Worm (Caenorhabditis elegans) whole organism, L1 larva: Measurements from ENCODE around the gene Y69E1A.4.
A peak's percentile ranks its signal among the peaks of the same experiment; 100 is the strongest.

Experiments used
- C16A3.4 ChIP-seq: fragments of 150-350 bp; optimal IDR thresholded peaks from 2 replicates; lab custom pipeline; 2014; ENCODE audit warnings: missing biosample characterization, missing genetic modification characterization
- C34B4.2 ChIP-seq: sonication (generic microtip); optimal IDR thresholded peaks from 2 replicates; lab custom pipeline; 2017; ENCODE audit warnings: mild to moderate bottlenecking, missing genetic modification characterization, missing compliant biosample characterization
- Y116A8C.19 ChIP-seq: sonication (generic microtip); optimal IDR thresholded peaks from 2 replicates; lab custom pipeline; 2016; ENCODE audit warnings: missing compliant biosample characterization, missing genetic modification characterization, borderline replicate concordance
- aha-1 ChIP-seq: fragments of 150-350 bp; optimal IDR thresholded peaks from 2 replicates; lab custom pipeline; 2014; ENCODE audit warnings: missing biosample characterization, missing genetic modification characterization
- alr-1 ChIP-seq: fragments of 200-800 bp; sonication (Bioruptor generic); optimal IDR thresholded peaks from 2 replicates; lab custom pipeline; 2018; ENCODE audit warnings: borderline replicate concordance, mild to moderate bottlenecking, missing genetic modification characterization, missing compliant biosample characterization
- aly-2 ChIP-seq: fragments of 150-350 bp; optimal IDR thresholded peaks from 2 replicates; lab custom pipeline; 2014; ENCODE audit warnings: missing biosample characterization, missing genetic modification characterization
- ama-1 ChIP-seq: fragments of 150-350 bp; optimal IDR thresholded peaks from 2 replicates; lab custom pipeline; 2014
- blmp-1 ChIP-seq: fragments of 150-350 bp; optimal IDR thresholded peaks from 2 replicates; lab custom pipeline; 2014; ENCODE audit warnings: missing biosample characterization, missing genetic modification characterization
- ceh-63 ChIP-seq: fragments of 200-800 bp; sonication (Bioruptor generic); optimal IDR thresholded peaks from 2 replicates; lab custom pipeline; 2018; ENCODE audit warnings: mild to moderate bottlenecking, missing genetic modification characterization, missing compliant biosample characterization
- ceh-90 ChIP-seq: sonication (generic microtip); optimal IDR thresholded peaks from 2 replicates; lab custom pipeline; 2016; ENCODE audit warnings: missing genetic modification characterization, missing compliant biosample characterization
- ces-1 ChIP-seq: fragments of 150-350 bp; optimal IDR thresholded peaks from 2 replicates; lab custom pipeline; 2014; ENCODE audit warnings: missing biosample characterization, missing genetic modification reagents, missing genetic modification characterization
- efl-1 ChIP-seq, 4 experiments: fragments of 150-350 bp; optimal IDR thresholded peaks in 3 of 4; peaks in 1 of 4; 1 replicate in 1 of 4; 2 replicates in 3 of 4; lab custom pipeline; 2014; ENCODE audit warnings: missing biosample characterization in 2 of 4, missing genetic modification characterization in 2 of 4, missing genetic modification reagents in 2 of 4
- egl-27 ChIP-seq, 2 experiments: fragments of 150-350 bp in 1 of 2; sonication (generic microtip); optimal IDR thresholded peaks; 3 replicates each; lab custom pipeline; 2017 to 2018; ENCODE audit warnings: missing biosample characterization in 2 of 2, missing genetic modification characterization in 2 of 2, missing genetic modification reagents in 2 of 2
- elt-2 ChIP-seq: sonication (generic microtip); optimal IDR thresholded peaks from 2 replicates; lab custom pipeline; 2016; ENCODE audit warnings: missing genetic modification characterization, mild to moderate bottlenecking, inconsistent platforms, missing compliant biosample characterization, missing genetic modification reagents
- elt-3 ChIP-seq, 6 experiments: fragments of 150-350 bp in 1 of 6; sonication (generic microtip); optimal IDR thresholded peaks; 2 replicates each; lab custom pipeline; 2017 to 2018; ENCODE audit warnings: missing biosample characterization in 6 of 6, missing genetic modification characterization in 6 of 6, inconsistent platforms in 1 of 6
- fkh-10 ChIP-seq: sonication (generic microtip); optimal IDR thresholded peaks from 2 replicates; lab custom pipeline; 2017; ENCODE audit warnings: missing biosample characterization, missing genetic modification reagents, missing genetic modification characterization
- fkh-8 ChIP-seq: sonication (generic microtip); optimal IDR thresholded peaks from 2 replicates; lab custom pipeline; 2016; ENCODE audit warnings: mild to moderate bottlenecking, missing genetic modification characterization, missing compliant biosample characterization
- grh-1 ChIP-seq: fragments of 200-800 bp; sonication (Bioruptor generic); IDR thresholded peaks from 2 replicates; pipeline ENCODE4 v1.3.6; 2022; ENCODE audit warnings: missing genetic modification reagents, missing genetic modification characterization, missing compliant biosample characterization
- hlh-4 ChIP-seq: sonication (generic microtip); optimal IDR thresholded peaks from 2 replicates; lab custom pipeline; 2016; ENCODE audit warnings: mild to moderate bottlenecking, missing genetic modification characterization, missing compliant biosample characterization
- hpl-2 ChIP-seq: fragments of 150-350 bp; optimal IDR thresholded peaks from 2 replicates; lab custom pipeline; 2014; ENCODE audit warnings: missing biosample characterization, missing genetic modification reagents, missing genetic modification characterization
- isw-1 ChIP-seq: fragments of 200-800 bp; sonication (Bioruptor generic); IDR thresholded peaks from 2 replicates; pipeline ENCODE4 v1.3.6; 2022; ENCODE audit warnings: missing genetic modification characterization, missing compliant biosample characterization
- jun-1 ChIP-seq: fragments of 150-350 bp; optimal IDR thresholded peaks from 2 replicates; lab custom pipeline; 2014; ENCODE audit warnings: missing biosample characterization, missing genetic modification reagents, missing genetic modification characterization
- lin-13 ChIP-seq: fragments of 150-350 bp; optimal IDR thresholded peaks from 2 replicates; lab custom pipeline; 2014; ENCODE audit warnings: missing biosample characterization, missing genetic modification reagents, missing genetic modification characterization
- lin-14 ChIP-seq: fragments of 200-800 bp; sonication (Bioruptor generic); optimal IDR thresholded peaks from 2 replicates; lab custom pipeline; 2018; ENCODE audit warnings: mild to moderate bottlenecking, missing genetic modification characterization, moderate library complexity, missing compliant biosample characterization
- lin-35 ChIP-seq, 2 experiments: fragments of 150-350 bp; optimal IDR thresholded peaks; 2 replicates each; lab custom pipeline; 2014; ENCODE audit warnings: missing biosample characterization in 2 of 2, missing genetic modification characterization in 2 of 2, missing genetic modification reagents in 2 of 2
- lin-39 ChIP-seq: fragments of 150-350 bp; optimal IDR thresholded peaks from 2 replicates; lab custom pipeline; 2014; ENCODE audit warnings: missing biosample characterization, missing genetic modification reagents, missing genetic modification characterization
- lsy-2 ChIP-seq, 2 experiments: fragments of 150-350 bp; optimal IDR thresholded peaks; 2 replicates each; lab custom pipeline; 2014; ENCODE audit warnings: missing biosample characterization in 2 of 2, missing genetic modification characterization in 2 of 2
- mef-2 ChIP-seq: fragments of 150-350 bp; optimal IDR thresholded peaks from 2 replicates; lab custom pipeline; 2014; ENCODE audit warnings: missing biosample characterization, missing genetic modification characterization
- mep-1 ChIP-seq: fragments of 150-350 bp; optimal IDR thresholded peaks from 2 replicates; lab custom pipeline; 2014; ENCODE audit warnings: missing biosample characterization, missing genetic modification characterization
- nhr-11 ChIP-seq: fragments of 150-350 bp; optimal IDR thresholded peaks from 2 replicates; lab custom pipeline; 2014; ENCODE audit warnings: missing biosample characterization, missing genetic modification characterization
- nhr-12 ChIP-seq: sonication (generic microtip); optimal IDR thresholded peaks from 2 replicates; lab custom pipeline; 2017; ENCODE audit warnings: missing biosample characterization, missing genetic modification characterization
- nhr-20 ChIP-seq: sonication (generic microtip); optimal IDR thresholded peaks from 2 replicates; lab custom pipeline; 2016; ENCODE audit warnings: mild to moderate bottlenecking, missing genetic modification characterization, missing compliant biosample characterization
- nhr-237 ChIP-seq: fragments of 150-350 bp; optimal IDR thresholded peaks from 2 replicates; lab custom pipeline; 2014; ENCODE audit warnings: missing biosample characterization, missing genetic modification characterization
- nhr-47 ChIP-seq: sonication (generic microtip); optimal IDR thresholded peaks from 2 replicates; lab custom pipeline; 2016; ENCODE audit warnings: mild to moderate bottlenecking, missing genetic modification characterization, moderate library complexity, missing compliant biosample characterization
- nhr-84 ChIP-seq: sonication (generic microtip); optimal IDR thresholded peaks from 2 replicates; lab custom pipeline; 2017; ENCODE audit warnings: missing biosample characterization, missing genetic modification characterization
- nhr-85 ChIP-seq: sonication (generic microtip); peaks from one replicate; lab custom pipeline; 2016; ENCODE audit warnings: missing genetic modification characterization, inconsistent platforms, missing compliant biosample characterization
- nhr-90 ChIP-seq: sonication (generic microtip); optimal IDR thresholded peaks from 2 replicates; lab custom pipeline; 2016; ENCODE audit warnings: mild to moderate bottlenecking, missing genetic modification characterization, missing compliant biosample characterization; ENCODE audit not compliant: poor library complexity
- pag-3 ChIP-seq: sonication (generic microtip); optimal IDR thresholded peaks from 2 replicates; lab custom pipeline; 2017; ENCODE audit warnings: missing genetic modification characterization, mild to moderate bottlenecking, missing compliant biosample characterization, antibody characterized with exemption, borderline replicate concordance; ENCODE audit not compliant: insufficient read depth
- pax-3 ChIP-seq: fragments of 200-800 bp; sonication (Bioruptor generic); optimal IDR thresholded peaks from 2 replicates; lab custom pipeline; 2018; ENCODE audit warnings: mild to moderate bottlenecking, missing genetic modification characterization, moderate library complexity, missing compliant biosample characterization
- rnt-1 ChIP-seq: sonication (generic microtip); optimal IDR thresholded peaks from 2 replicates; lab custom pipeline; 2016; ENCODE audit warnings: mild to moderate bottlenecking, missing genetic modification characterization, moderate library complexity, missing compliant biosample characterization
- skn-1 ChIP-seq: fragments of 150-350 bp; optimal IDR thresholded peaks from 2 replicates; lab custom pipeline; 2014; ENCODE audit warnings: missing biosample characterization, missing genetic modification characterization
- snu-23 ChIP-seq: sonication (generic microtip); optimal IDR thresholded peaks from 2 replicates; lab custom pipeline; 2016; ENCODE audit warnings: missing genetic modification characterization, missing compliant biosample characterization
- sox-4 ChIP-seq: sonication (generic microtip); optimal IDR thresholded peaks from 2 replicates; lab custom pipeline; 2016; ENCODE audit warnings: missing genetic modification characterization, missing compliant biosample characterization
- sptf-1 ChIP-seq: fragments of 150-350 bp; optimal IDR thresholded peaks from 2 replicates; lab custom pipeline; 2014; ENCODE audit warnings: missing biosample characterization, missing genetic modification characterization
- sup-37 ChIP-seq: fragments of 200-800 bp; sonication (Bioruptor generic); optimal IDR thresholded peaks from 2 replicates; lab custom pipeline; 2018; ENCODE audit warnings: mild to moderate bottlenecking, missing genetic modification characterization, missing compliant biosample characterization
- swsn-7 ChIP-seq: sonication (generic microtip); optimal IDR thresholded peaks from 2 replicates; lab custom pipeline; 2016; ENCODE audit warnings: missing genetic modification characterization, missing compliant biosample characterization
- unc-86 ChIP-seq: sonication (generic microtip); optimal IDR thresholded peaks from 2 replicates; lab custom pipeline; 2016; ENCODE audit warnings: missing genetic modification characterization, missing compliant biosample characterization
- vab-15 ChIP-seq: sonication (generic microtip); optimal IDR thresholded peaks from 2 replicates; lab custom pipeline; 2017; ENCODE audit warnings: missing genotype, mild to moderate bottlenecking, missing genetic modification characterization, missing compliant biosample characterization
- zip-4 ChIP-seq: fragments of 200-800 bp; sonication (Bioruptor generic); optimal IDR thresholded peaks from 2 replicates; lab custom pipeline; 2018; ENCODE audit warnings: mild to moderate bottlenecking, missing genetic modification characterization, moderate library complexity, missing compliant biosample characterization
- ztf-11 ChIP-seq, 2 experiments: sonication (generic microtip); optimal IDR thresholded peaks; 2 replicates each; lab custom pipeline; 2016 to 2017; ENCODE audit warnings: missing genetic modification characterization in 2 of 2, missing biosample characterization in 1 of 2, missing compliant biosample characterization in 1 of 2
- ztf-4 ChIP-seq: fragments of 150-350 bp; optimal IDR thresholded peaks from 2 replicates; lab custom pipeline; 2014; ENCODE audit warnings: missing biosample characterization, missing genetic modification characterization

The Y69E1A.4 gene

DNA sequence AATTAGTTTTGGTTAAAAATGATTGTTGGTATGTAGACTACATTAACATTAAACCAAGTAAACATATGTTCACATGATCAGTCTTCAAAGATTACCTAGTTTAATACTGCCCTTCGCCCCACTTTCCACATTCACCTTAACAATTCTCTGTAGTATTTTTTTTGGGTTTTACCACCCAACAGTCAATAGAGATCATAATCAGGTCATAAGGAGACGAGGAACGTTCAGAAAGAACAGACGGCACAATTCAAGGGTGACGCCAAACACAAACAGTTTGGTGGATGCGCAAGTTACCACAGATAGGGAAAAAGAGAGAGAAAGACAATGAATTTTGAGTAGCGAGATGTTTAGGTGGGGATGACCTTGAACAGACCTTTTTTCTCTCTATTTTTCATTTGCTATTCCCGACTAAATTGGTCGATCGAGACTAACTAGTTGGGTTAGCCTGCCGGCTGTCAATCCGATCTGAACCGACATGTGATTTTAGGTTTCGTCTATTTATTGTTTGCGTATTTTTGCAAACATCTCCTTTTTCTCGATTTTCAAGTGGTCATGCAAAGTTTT is 16.7 kb downstream of the Y69E1A.4 start (continued):
- TF ChIP-seq rnt-1 = no peak
- TF ChIP-seq nhr-11 (tag; lab: Kevin White, UChicago) = no peak
- no peak for TF ChIP-seq aha-1
- peak; percentile 82 for TF ChIP-seq nhr-20 (tag; lab: Kevin White, UChicago)
- no peak for TF ChIP-seq hlh-4 (tag; lab: Kevin White, UChicago)
- no peak for TF ChIP-seq sptf-1 (tag; lab: Kevin White, UChicago)
- TF ChIP-seq fkh-10 = no peak
- TF ChIP-seq mef-2 (tag; lab: Kevin White, UChicago) = no peak
- TF ChIP-seq efl-1 (optimal IDR thresholded peaks at IDR 0.05; lab: Kevin White, UChicago) = peak in 1 of 2 experiments; percentile 25
- peak in 1 of 2 experiments; percentile 87 for TF ChIP-seq efl-1 (GFP tag; optimal IDR thresholded peaks at IDR 0.05 in 1 of 2; lab: Kevin White, UChicago)
- no peak for TF ChIP-seq elt-2 (tag; lab: Kevin White, UChicago)
- TF ChIP-seq nhr-90 (tag; lab: Kevin White, UChicago) = peak; percentile 48
- no peak for TF ChIP-seq zip-4
- TF ChIP-seq lin-14 = peak; percentile 90
- no peak for TF ChIP-seq C34B4.2
- no peak for TF ChIP-seq fkh-8 (tag; lab: Kevin White, UChicago)
- peak; percentile 59 for TF ChIP-seq blmp-1 (tag; lab: Kevin White, UChicago)
- peak; percentile 80 for TF ChIP-seq grh-1 (GFP tag; lab: Robert Waterston, UW)
- peak; percentile 34 for TF ChIP-seq nhr-47
- TF ChIP-seq lsy-2 (tag; optimal IDR thresholded peaks at IDR 0.05; lab: Kevin White, UChicago) = peak; percentile 27 to 36
- no peak for TF ChIP-seq ztf-4 (tag; lab: Kevin White, UChicago)
- TF ChIP-seq, all 84 proteins: peak for 19

DNA sequence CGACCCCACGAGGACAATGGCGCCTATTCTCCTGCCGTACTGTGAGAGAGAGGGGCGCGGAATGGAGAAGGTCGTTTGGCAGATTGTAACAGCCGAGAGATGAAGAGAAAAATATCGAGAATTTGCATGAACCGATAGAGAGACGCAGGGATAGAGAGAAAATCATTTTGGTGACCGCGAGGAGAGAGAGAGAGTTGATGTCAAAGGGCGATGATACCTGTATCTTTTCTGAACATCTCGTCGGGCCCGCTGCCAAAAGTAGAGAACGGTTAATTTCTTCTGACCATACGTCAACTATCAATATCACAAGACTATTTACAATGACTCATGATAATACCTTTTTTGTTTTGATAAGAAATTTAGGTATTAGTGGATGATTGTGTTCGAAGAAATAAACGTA is 20.9 kb downstream of the Y69E1A.4 start:
- TF ChIP-seq egl-27 (tag; optimal IDR thresholded peaks at IDR 0.05; lab: Kevin White, UChicago) (no peak), nhr-84 (tag; lab: Kevin White, UChicago) (no peak), ceh-63 (no peak), unc-86 (tag; lab: Kevin White, UChicago) (no peak), elt-3 (tag; optimal IDR thresholded peaks at IDR 0.05; lab: Kevin White, UChicago) (peak in 3 of 6 experiments; percentile 12 to 77 (median 18)), mef-2 (tag; lab: Kevin White, UChicago) (no peak), jun-1 (tag; lab: Kevin White, UChicago) (no peak), snu-23 (peak; percentile 77), nhr-237 (tag; lab: Kevin White, UChicago) (no peak), ceh-90 (no peak), pag-3 (tag; lab: Kevin White, UChicago) (no peak), nhr-12 (tag; lab: Kevin White, UChicago) (no peak), pax-3 (tag; lab: Kevin White, UChicago) (no peak), aly-2 (tag; lab: Kevin White, UChicago) (no peak), ztf-11 (tag; optimal IDR thresholded peaks at IDR 0.05; lab: Kevin White, UChicago) (no peak), nhr-20 (tag; lab: Kevin White, UChicago) (peak; percentile 77), vab-15 (no peak), ces-1 (no peak), ama-1 (no peak), mep-1 (tag; lab: Kevin White, UChicago) (peak; percentile 48), fkh-8 (tag; lab: Kevin White, UChicago) (no peak), hlh-4 (tag; lab: Kevin White, UChicago) (no peak), hpl-2 (GFP tag; lab: Kevin White, UChicago) (no peak), fkh-10 (no peak), sox-4 (no peak), grh-1 (GFP tag; lab: Robert Waterston, UW) (peak; percentile 73), lin-35 (GFP tag; optimal IDR thresholded peaks at IDR 0.05; lab: Kevin White, UChicago) (peak; percentile 14 to 65), skn-1 (tag; lab: Kevin White, UChicago) (peak; percentile 1), isw-1 (no peak), lin-39 (tag; lab: Kevin White, UChicago) (no peak), C16A3.4 (peak; percentile 38), nhr-85 (tag; lab: Kevin White, UChicago) (peak; percentile 97), swsn-7 (tag; lab: Kevin White, UChicago) (peak; percentile 8), Y116A8C.19 (tag; lab: Kevin White, UChicago) (no peak), lin-13 (GFP tag; lab: Kevin White, UChicago) (peak; percentile 36), alr-1 (tag; lab: Kevin White, UChicago) (no peak), sup-37 (GFP tag; lab: Kevin White, UChicago) (no peak)
